In genomic region chrX:10768043-10768674, dm6 we compare ENCODE assay signal across 1 fruit fly cellular context.
TF ChIP-seq lines count a peak whose summit lies in the region.

Gene Atg8a, minus strand, starts transcription at chrX:10768338.
Gene BTBD9, plus strand, starts transcription at chrX:10768537.

TF ChIP-seq in whole organism, embryonic, 481 proteins besides CTCF, POLR2A, EP300 and RAD21 (continued from another document):
- TF ChIP-seq Meics (GFP tag; optimal IDR thresholded peaks at IDR 0.05; lab: Kevin White, UChicago) (peak; percentile 42), Fer3 (tag; optimal IDR thresholded peaks at IDR 0.05; lab: Kevin White, UChicago) (no peak), Hand (GFP tag; optimal IDR thresholded peaks at IDR 0.05; lab: Kevin White, UChicago) (no peak), slou (GFP tag; optimal IDR thresholded peaks at IDR 0.05; lab: Kevin White, UChicago) (no peak), ind (GFP tag; optimal IDR thresholded peaks at IDR 0.05; lab: Kevin White, UChicago) (peak; percentile 6), ERR (GFP tag; optimal IDR thresholded peaks at IDR 0.05; lab: Kevin White, UChicago) (peak; percentile 17), pho (GFP tag; optimal IDR thresholded peaks at IDR 0.05; lab: Kevin White, UChicago) (peak; percentile 62), mld (GFP tag; IDR thresholded peaks at IDR 0.05; lab: Robert Waterston, UW; ENCODE audit: partially characterized antibody) (peak; percentile 72; the same call in 2 of the 3 replicates), knrl (GFP tag; IDR thresholded peaks at IDR 0.05; lab: Robert Waterston, UW; ENCODE audit: partially characterized antibody) (peak; percentile 77), ro (GFP tag; IDR thresholded peaks at IDR 0.05; lab: Robert Waterston, UW) (no peak), Jarid2 (GFP tag; optimal IDR thresholded peaks at IDR 0.05; lab: Kevin White, UChicago) (peak; percentile 31), seq (GFP tag; IDR thresholded peaks at IDR 0.05; lab: Robert Waterston, UW) (no peak), Lhr (GFP tag; optimal IDR thresholded peaks at IDR 0.05; lab: Kevin White, UChicago) (peak; percentile 100), btn (GFP tag; optimal IDR thresholded peaks at IDR 0.05; lab: Kevin White, UChicago) (no peak), insv (GFP tag; optimal IDR thresholded peaks at IDR 0.05; lab: Kevin White, UChicago) (peak in 1 of 2 experiments; percentile 58), sr (GFP tag; IDR thresholded peaks at IDR 0.05; lab: Robert Waterston, UW) (no peak), CG3281 (GFP tag; optimal IDR thresholded peaks at IDR 0.05; lab: Kevin White, UChicago) (no peak), grau (tag; optimal IDR thresholded peaks at IDR 0.05; lab: Kevin White, UChicago) (peak; percentile 18), HLH4C (GFP tag; IDR thresholded peaks at IDR 0.05; lab: Robert Waterston, UW; ENCODE audit: partially characterized antibody) (peak; percentile 82), BtbVII (GFP tag; optimal IDR thresholded peaks at IDR 0.05; lab: Kevin White, UChicago) (peak; percentile 53), CG16813 (GFP tag; IDR thresholded peaks at IDR 0.05; lab: Robert Waterston, UW; ENCODE audit: partially characterized antibody) (peak; percentile 77), CG15073 (GFP tag; optimal IDR thresholded peaks at IDR 0.05; lab: Kevin White, UChicago) (no peak), BEAF-32 (GFP tag; optimal IDR thresholded peaks at IDR 0.05; lab: Kevin White, UChicago) (peak; percentile 87), CG3726 (GFP tag; IDR thresholded peaks at IDR 0.05; lab: Robert Waterston, UW) (no peak), CG14050 (GFP tag; IDR thresholded peaks at IDR 0.05; lab: Robert Waterston, UW) (no peak), kni (GFP tag; optimal IDR thresholded peaks at IDR 0.05; lab: Kevin White, UChicago) (no peak), CG7556 (GFP tag; optimal IDR thresholded peaks at IDR 0.05; lab: Kevin White, UChicago) (no peak), tna (GFP tag; IDR thresholded peaks at IDR 0.05; lab: Robert Waterston, UW; ENCODE audit: partially characterized antibody) (peak; percentile 56), Sry-δ (GFP tag; optimal IDR thresholded peaks at IDR 0.05; lab: Kevin White, UChicago) (peak; percentile 99), CG10267 (tag; optimal IDR thresholded peaks at IDR 0.05; lab: Kevin White, UChicago) (peak; percentile 70), sim (GFP tag; IDR thresholded peaks at IDR 0.05; lab: Robert Waterston, UW) (no peak), disco-r (GFP tag; optimal IDR thresholded peaks at IDR 0.05; lab: Kevin White, UChicago) (peak; percentile 22), CG4282 (GFP tag; optimal IDR thresholded peaks at IDR 0.05; lab: Kevin White, UChicago) (peak; percentile 47), MESR4 (GFP tag; optimal IDR thresholded peaks at IDR 0.05; lab: Kevin White, UChicago) (peak; percentile 80), CG9876 (GFP tag; optimal IDR thresholded peaks at IDR 0.05; lab: Kevin White, UChicago) (peak; percentile 42), CG12942 (GFP tag; optimal IDR thresholded peaks at IDR 0.05; lab: Kevin White, UChicago) (peak; percentile 9), CHES-1-like (GFP tag; optimal IDR thresholded peaks at IDR 0.05; lab: Kevin White, UChicago) (peak; percentile 51), NC2β (GFP tag; optimal IDR thresholded peaks at IDR 0.05; lab: Kevin White, UChicago) (peak; percentile 79), Sox102F (GFP tag; optimal IDR thresholded peaks at IDR 0.05; lab: Kevin White, UChicago) (no peak), CG3065 (GFP tag; optimal IDR thresholded peaks at IDR 0.05; lab: Kevin White, UChicago) (no peak), sob (GFP tag; IDR thresholded peaks at IDR 0.05; lab: Robert Waterston, UW) (peak; percentile 45; the same call in 1 of the 2 replicates), peb (GFP tag; IDR thresholded peaks at IDR 0.05; lab: Robert Waterston, UW) (no peak), ase (GFP tag; IDR thresholded peaks at IDR 0.05; lab: Robert Waterston, UW) (no peak), bbx (GFP tag; IDR thresholded peaks at IDR 0.05; lab: Robert Waterston, UW; ENCODE audit: partially characterized antibody) (peak; percentile 85), corto (GFP tag; optimal IDR thresholded peaks at IDR 0.05; lab: Kevin White, UChicago) (peak; percentile 74), CG18011 (GFP tag; optimal IDR thresholded peaks at IDR 0.05; lab: Kevin White, UChicago) (no peak), CG2120 (GFP tag; optimal IDR thresholded peaks at IDR 0.05; lab: Kevin White, UChicago) (peak; percentile 64), zfh1 (GFP tag; IDR thresholded peaks at IDR 0.05; lab: Robert Waterston, UW) (peak; percentile 49; the same call in 2 of the 3 replicates), Poxn (GFP tag; IDR thresholded peaks at IDR 0.05; lab: Robert Waterston, UW) (no peak), Neu2 (GFP tag; optimal IDR thresholded peaks at IDR 0.05; lab: Kevin White, UChicago; ENCODE audit: borderline replicate concordance) (no peak), tgo (GFP tag; IDR thresholded peaks at IDR 0.05; lab: Robert Waterston, UW) (peak; percentile 38; the same call in 2 of the 3 replicates), CG15601 (tag; optimal IDR thresholded peaks at IDR 0.05; lab: Kevin White, UChicago) (peak; percentile 39), CG8089 (GFP tag; optimal IDR thresholded peaks at IDR 0.05; lab: Kevin White, UChicago) (peak; percentile 31), CG30403 (GFP tag; optimal IDR thresholded peaks at IDR 0.05; lab: Kevin White, UChicago) (peak; percentile 26), CG17568 (GFP tag; optimal IDR thresholded peaks at IDR 0.05; lab: Kevin White, UChicago) (no peak), CG2889 (GFP tag; IDR thresholded peaks at IDR 0.05; lab: Robert Waterston, UW) (no peak), Kr (GFP tag; optimal IDR thresholded peaks at IDR 0.05; lab: Kevin White, UChicago) (no peak), H2.0 (GFP tag; IDR thresholded peaks at IDR 0.05; lab: Robert Waterston, UW) (peak; percentile 5; the same call in 1 of the 2 replicates), Mes4 (GFP tag; optimal IDR thresholded peaks at IDR 0.05; lab: Kevin White, UChicago) (peak; percentile 29), bcd (GFP tag; optimal IDR thresholded peaks at IDR 0.05; lab: Kevin White, UChicago) (peak; percentile 25), Sry-β (GFP tag; optimal IDR thresholded peaks at IDR 0.05; lab: Kevin White, UChicago) (no peak), CG9932 (GFP tag; IDR thresholded peaks at IDR 0.05; lab: Robert Waterston, UW) (peak; percentile 66), E2f1 (GFP tag; IDR thresholded peaks at IDR 0.05; lab: Robert Waterston, UW) (no peak), wdn (GFP tag; IDR thresholded peaks at IDR 0.05; lab: Robert Waterston, UW) (no peak), gcm (GFP tag; optimal IDR thresholded peaks at IDR 0.05; lab: Kevin White, UChicago) (no peak), CG12769 (tag; optimal IDR thresholded peaks at IDR 0.05; lab: Kevin White, UChicago) (peak; percentile 72), Nf-YB (GFP tag; optimal IDR thresholded peaks at IDR 0.05; lab: Kevin White, UChicago) (peak; percentile 28), emc (GFP tag; optimal IDR thresholded peaks at IDR 0.05; lab: Kevin White, UChicago) (peak; percentile 25), Hr51 (GFP tag; optimal IDR thresholded peaks at IDR 0.05; lab: Kevin White, UChicago) (no peak), CG11695 (GFP tag; IDR thresholded peaks at IDR 0.05; lab: Robert Waterston, UW) (no peak), Lpt (GFP tag; optimal IDR thresholded peaks at IDR 0.05; lab: Kevin White, UChicago) (no peak), ewg (GFP tag; optimal IDR thresholded peaks at IDR 0.05; lab: Kevin White, UChicago) (peak; percentile 24), CG14441 (GFP tag; IDR thresholded peaks at IDR 0.05; lab: Robert Waterston, UW) (no peak), fd3F (GFP tag; optimal IDR thresholded peaks at IDR 0.05; lab: Kevin White, UChicago) (no peak), Hsf (GFP tag; optimal IDR thresholded peaks at IDR 0.05; lab: Kevin White, UChicago) (peak; percentile 1)
